Fruit fly (Drosophila melanogaster): ENCODE results near the gene CG5653.

Gene CG5653

DNA sequence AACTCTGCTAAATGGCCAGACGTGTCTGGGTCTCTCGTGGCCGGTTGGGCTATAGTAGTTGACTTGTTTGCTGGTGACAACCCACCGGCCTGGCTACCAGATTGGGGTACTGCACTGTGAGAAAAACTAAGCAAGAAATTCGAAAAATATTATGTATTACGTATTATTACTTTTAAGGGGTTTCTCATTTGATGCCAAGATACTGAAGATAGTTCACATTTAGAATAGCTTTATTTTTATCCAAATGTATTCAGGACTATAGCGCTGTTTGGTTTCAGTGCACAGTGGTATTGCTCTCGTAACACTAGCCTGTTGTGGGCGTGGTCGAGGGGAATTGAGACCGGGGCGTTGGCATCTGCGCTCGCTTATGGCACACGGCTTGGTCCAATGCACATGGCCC lies 45.5 kb downstream of the CG5653 start (continued):
- TF ChIP-seq lbe (GFP tag; optimal IDR thresholded peaks at IDR 0.05): no peak
- no peak for TF ChIP-seq CG17802 (tag; optimal IDR thresholded peaks at IDR 0.05)
- TF ChIP-seq Ada2b (GFP tag; IDR thresholded peaks at IDR 0.05): peak; percentile 80
- TF ChIP-seq nmo (GFP tag; optimal IDR thresholded peaks at IDR 0.05): peak; percentile 61
- TF ChIP-seq lab (GFP tag; optimal IDR thresholded peaks at IDR 0.05): peak; percentile 80
- peak; percentile 69; the same call in 1 of the 2 replicates for TF ChIP-seq HLH3B (GFP tag; IDR thresholded peaks at IDR 0.05)
- TF ChIP-seq CG11093 (GFP tag; IDR thresholded peaks at IDR 0.05): no peak; the same call in 2 of the 3 replicates
- peak; percentile 13 for TF ChIP-seq CG2116 (GFP tag; optimal IDR thresholded peaks at IDR 0.05)
- no peak for TF ChIP-seq kni (GFP tag; optimal IDR thresholded peaks at IDR 0.05)
- peak; percentile 66 for TF ChIP-seq CG34422 (GFP tag; IDR thresholded peaks at IDR 0.05)
- TF ChIP-seq CG31441 (GFP tag; IDR thresholded peaks at IDR 0.05): peak; percentile 78
- TF ChIP-seq CG4404 (GFP tag; IDR thresholded peaks at IDR 0.05): peak; percentile 52
- no peak for TF ChIP-seq CG16813 (GFP tag; IDR thresholded peaks at IDR 0.05; ENCODE audit: partially characterized antibody)
- peak; percentile 58 for TF ChIP-seq CG5180 (GFP tag; optimal IDR thresholded peaks at IDR 0.05)
- peak; percentile 95 for TF ChIP-seq Med (GFP tag)
- TF ChIP-seq Hmr (GFP tag; optimal IDR thresholded peaks at IDR 0.05): peak; percentile 49
- TF ChIP-seq Dad (GFP tag; optimal IDR thresholded peaks at IDR 0.05): peak; percentile 46
- no peak for TF ChIP-seq nom (GFP tag; optimal IDR thresholded peaks at IDR 0.05)
- 0 out of 2 replicates have a peak, but pooled peaks have one; percentile 23 for TF ChIP-seq ro (GFP tag; IDR thresholded peaks at IDR 0.05)
- no peak for TF ChIP-seq CG3838 (GFP tag; optimal IDR thresholded peaks at IDR 0.05)
- TF ChIP-seq so (GFP tag; IDR thresholded peaks at IDR 0.05): peak; percentile 75; the same call in 1 of the 3 replicates
- TF ChIP-seq CG3726 (GFP tag; IDR thresholded peaks at IDR 0.05): peak; percentile 50; the same call in 1 of the 3 replicates
- TF ChIP-seq CG12071 (GFP tag; optimal IDR thresholded peaks at IDR 0.05): peak; percentile 69
- TF ChIP-seq sd (tag; optimal IDR thresholded peaks at IDR 0.05): peak; percentile 21
- TF ChIP-seq CG13775 (GFP tag; optimal IDR thresholded peaks at IDR 0.05): no peak
- TF ChIP-seq CG9609 (GFP tag; optimal IDR thresholded peaks at IDR 0.05): peak; percentile 30
- TF ChIP-seq Sry-β (GFP tag; optimal IDR thresholded peaks at IDR 0.05): no peak
- TF ChIP-seq Vsx1 (GFP tag; optimal IDR thresholded peaks at IDR 0.05): no peak
- TF ChIP-seq dm (GFP tag; optimal IDR thresholded peaks at IDR 0.05): no peak
- peak; percentile 46 for TF ChIP-seq CG12744 (GFP tag; optimal IDR thresholded peaks at IDR 0.05)
- peak; percentile 33 for TF ChIP-seq ewg (GFP tag; optimal IDR thresholded peaks at IDR 0.05)
- peak; percentile 51 for TF ChIP-seq CG10979 (tag; optimal IDR thresholded peaks at IDR 0.05)
- TF ChIP-seq CG18619 (GFP tag; optimal IDR thresholded peaks at IDR 0.05): peak; percentile 57
- TF ChIP-seq Chrac-16 (GFP tag; optimal IDR thresholded peaks at IDR 0.05): peak; percentile 41
- TF ChIP-seq CG15601 (tag; optimal IDR thresholded peaks at IDR 0.05): peak; percentile 6
- TF ChIP-seq repo (GFP tag; optimal IDR thresholded peaks at IDR 0.05): no peak
- TF ChIP-seq CG16815 (GFP tag; optimal IDR thresholded peaks at IDR 0.05): peak; percentile 9
- TF ChIP-seq az2 (GFP tag; optimal IDR thresholded peaks at IDR 0.05): peak; percentile 52
- peak; percentile 59 for TF ChIP-seq Atf6 (GFP tag; IDR thresholded peaks at IDR 0.05)
- TF ChIP-seq CG7786 (GFP tag; optimal IDR thresholded peaks at IDR 0.05): peak; percentile 33
- TF ChIP-seq Pdp1 (GFP tag; optimal IDR thresholded peaks at IDR 0.05): peak; percentile 60 to 63
- peak; percentile 54; the same call in 1 of the 2 replicates for TF ChIP-seq klu (GFP tag; IDR thresholded peaks at IDR 0.05)
- TF ChIP-seq MBD-R2 (GFP tag; IDR thresholded peaks at IDR 0.05): peak; percentile 36; the same call in 1 of the 2 replicates
- peak; percentile 62 for TF ChIP-seq CG17829 (tag; optimal IDR thresholded peaks at IDR 0.05)
- no peak for TF ChIP-seq ham (GFP tag; IDR thresholded peaks at IDR 0.05)
- peak; percentile 63 for TF ChIP-seq cwo (GFP tag; optimal IDR thresholded peaks at IDR 0.05)
- peak; percentile 71 for TF ChIP-seq Meics (GFP tag; optimal IDR thresholded peaks at IDR 0.05)
- TF ChIP-seq chinmo (GFP tag; IDR thresholded peaks at IDR 0.05; ENCODE audit: partially characterized antibody): no peak
- no peak for TF ChIP-seq Kr (GFP tag; optimal IDR thresholded peaks at IDR 0.05)
- no peak for TF ChIP-seq Bgb (GFP tag; IDR thresholded peaks at IDR 0.05; ENCODE audit: partially characterized antibody)
